Fruit fly (Drosophila melanogaster): ENCODE measurements around the gene CG12605.

Gene CG12605

DNA sequence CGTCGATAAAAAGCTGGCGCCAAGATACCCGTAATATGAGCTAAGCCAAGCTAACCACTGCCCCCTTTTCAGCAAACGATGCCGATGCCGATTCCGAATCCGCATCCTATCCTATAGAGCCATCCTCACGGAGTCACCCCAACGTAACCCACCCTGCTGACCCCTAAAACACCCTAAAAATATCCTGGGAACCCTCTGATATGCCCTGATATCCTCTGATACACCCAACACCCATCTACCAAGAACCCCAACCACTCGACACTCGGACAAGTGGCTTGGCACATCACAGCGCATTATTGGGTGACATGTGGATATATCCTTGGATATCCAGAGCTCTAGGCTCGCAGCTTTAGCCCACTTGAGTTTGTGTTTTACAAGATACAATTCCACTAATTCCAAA lies 36.9 kb upstream of the CG12605 start:
- TF ChIP-seq CG9705 (GFP tag; optimal IDR thresholded peaks at IDR 0.05) = no peak

DNA sequence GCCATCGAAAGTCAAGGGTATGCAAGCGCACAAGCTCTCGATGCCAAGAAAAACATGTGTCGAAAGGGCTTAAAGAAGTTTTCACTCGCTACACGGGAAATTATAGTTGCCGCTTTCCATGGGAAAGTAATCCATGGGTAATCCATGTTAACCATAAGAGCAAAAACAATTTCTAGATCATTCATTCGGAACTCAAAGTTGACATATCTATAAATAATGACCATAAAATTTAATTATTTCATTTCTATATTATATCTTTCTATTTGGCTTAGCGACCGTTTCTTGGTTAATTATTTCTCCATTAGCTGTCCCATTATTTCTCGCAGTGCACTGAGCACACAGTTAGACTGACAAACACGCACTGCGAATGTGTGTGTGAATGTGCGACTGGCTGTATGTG lies 36.1 kb upstream of the CG12605 start:
- no peak for TF ChIP-seq Hr83 (GFP tag; optimal IDR thresholded peaks at IDR 0.05; ENCODE audit: poor library complexity, severe bottlenecking)
- no peak for TF ChIP-seq tai (GFP tag; optimal IDR thresholded peaks at IDR 0.05)
- TF ChIP-seq Myc (optimal IDR thresholded peaks at IDR 0.05) = no peak
- no peak for TF ChIP-seq Rel (GFP tag; optimal IDR thresholded peaks at IDR 0.05)
- TF ChIP-seq Rel (tag; optimal IDR thresholded peaks at IDR 0.05) = no peak
- TF ChIP-seq CG9705 (GFP tag; optimal IDR thresholded peaks at IDR 0.05) = no peak

DNA sequence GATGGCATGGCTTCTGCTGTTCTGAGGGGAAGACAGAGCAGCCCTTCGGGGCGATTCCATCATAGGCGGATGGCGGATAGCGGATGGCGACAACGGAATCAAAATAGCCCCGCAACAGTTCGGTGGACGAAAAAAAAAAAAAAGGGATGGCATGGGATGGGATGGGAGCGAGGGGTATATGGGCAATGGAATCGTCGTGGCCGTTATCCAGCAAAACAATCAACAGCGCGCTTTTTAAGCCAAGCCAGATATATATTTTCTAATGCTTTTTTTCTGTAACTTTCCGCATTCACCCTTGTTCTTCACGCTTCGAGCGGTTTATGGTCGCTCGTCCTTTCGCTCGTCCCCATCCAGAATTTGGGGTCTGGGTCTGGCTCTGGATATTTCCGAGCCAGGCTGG lies 31.0 kb upstream of the CG12605 start:
- TF ChIP-seq N (GFP tag; optimal IDR thresholded peaks at IDR 0.05) (no peak), Dfd (GFP tag; optimal IDR thresholded peaks at IDR 0.05) (no peak), Hr78 (GFP tag; optimal IDR thresholded peaks at IDR 0.05) (no peak), dmrt93B (GFP tag; optimal IDR thresholded peaks at IDR 0.05) (no peak), tai (GFP tag; optimal IDR thresholded peaks at IDR 0.05) (no peak), psq (GFP tag; optimal IDR thresholded peaks at IDR 0.05) (no peak), fru (GFP tag; optimal IDR thresholded peaks at IDR 0.05) (no peak), Dif (GFP tag; optimal IDR thresholded peaks at IDR 0.05; ENCODE audit: partially characterized antibody) (no peak), Vsx2 (GFP tag; optimal IDR thresholded peaks at IDR 0.05; ENCODE audit: partially characterized antibody) (no peak), jim (GFP tag; optimal IDR thresholded peaks at IDR 0.05) (no peak), ey (GFP tag; optimal IDR thresholded peaks at IDR 0.05) (no peak), pan (optimal IDR thresholded peaks at IDR 0.05) (no peak), br (GFP tag; optimal IDR thresholded peaks at IDR 0.05) (no peak), foxo (GFP tag; optimal IDR thresholded peaks at IDR 0.05) (no peak), dsf (GFP tag; optimal IDR thresholded peaks at IDR 0.05; ENCODE audit: borderline replicate concordance) (no peak), usp (GFP tag; optimal IDR thresholded peaks at IDR 0.05) (no peak), Hnf4 (GFP tag; optimal IDR thresholded peaks at IDR 0.05) (no peak), Hr83 (GFP tag; optimal IDR thresholded peaks at IDR 0.05; ENCODE audit: poor library complexity, severe bottlenecking) (no peak)

DNA sequence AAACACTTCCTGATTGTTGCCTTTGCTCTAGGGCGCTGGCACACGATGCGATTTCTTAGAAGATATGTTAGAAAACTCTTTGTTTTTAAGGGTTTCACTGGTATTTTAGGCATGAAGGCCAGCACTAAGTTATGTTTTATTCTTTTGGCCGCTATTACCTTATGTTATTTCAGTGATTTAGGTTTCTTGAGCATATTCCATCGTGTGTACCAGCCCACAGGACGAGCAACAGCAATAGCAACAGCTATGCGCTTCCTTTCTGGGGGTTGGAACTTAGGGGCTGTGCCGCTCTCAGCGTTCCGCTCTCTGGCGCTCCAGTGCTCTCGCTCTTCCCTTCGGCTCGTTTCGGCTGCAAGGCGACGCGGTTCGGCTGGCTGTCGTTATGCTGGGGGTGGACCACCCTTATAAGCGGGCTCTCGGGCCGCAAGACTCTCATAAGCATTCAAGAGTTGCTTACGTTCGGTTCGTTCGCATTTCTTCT lies 18.9 kb upstream of the CG12605 start, which contains the start of gene scrt:
scrt (plus strand) TSS at position 431 of the 481 bp plus-strand sequence.
- TF ChIP-seq fru (GFP tag; optimal IDR thresholded peaks at IDR 0.05) (no peak), Dfd (GFP tag; optimal IDR thresholded peaks at IDR 0.05) (no peak), sage (GFP tag; optimal IDR thresholded peaks at IDR 0.05) (no peak), Dif (GFP tag; optimal IDR thresholded peaks at IDR 0.05; ENCODE audit: partially characterized antibody) (peak; percentile 62), br (GFP tag; optimal IDR thresholded peaks at IDR 0.05) (no peak), OdsH (GFP tag; optimal IDR thresholded peaks at IDR 0.05) (no peak), lola (GFP tag; optimal IDR thresholded peaks at IDR 0.05) (no peak), Jra (GFP tag; optimal IDR thresholded peaks at IDR 0.05) (no peak), Hr78 (GFP tag; optimal IDR thresholded peaks at IDR 0.05) (no peak), Abd-B (GFP tag; optimal IDR thresholded peaks at IDR 0.05) (no peak), dl (GFP tag; optimal IDR thresholded peaks at IDR 0.05; ENCODE audit: insufficient read depth in 1 of 2, partially characterized antibody in 2 of 2) (peak in 1 of 2 experiments; percentile 33), Sp1 (GFP tag; optimal IDR thresholded peaks at IDR 0.05) (no peak), dmrt93B (GFP tag; optimal IDR thresholded peaks at IDR 0.05) (no peak), GATAd (GFP tag; optimal IDR thresholded peaks at IDR 0.05) (no peak), HLH106 (tag; optimal IDR thresholded peaks at IDR 0.05) (peak; percentile 15), CG32264 (GFP tag; optimal IDR thresholded peaks at IDR 0.05) (no peak), ey (GFP tag; optimal IDR thresholded peaks at IDR 0.05) (no peak), dsf (GFP tag; optimal IDR thresholded peaks at IDR 0.05; ENCODE audit: borderline replicate concordance) (no peak), foxo (GFP tag; optimal IDR thresholded peaks at IDR 0.05) (peak in 1 of 2 experiments; percentile 25), Rel (GFP tag; optimal IDR thresholded peaks at IDR 0.05) (no peak), Rel (tag; optimal IDR thresholded peaks at IDR 0.05) (no peak), usp (GFP tag; optimal IDR thresholded peaks at IDR 0.05) (no peak), woc (GFP tag; optimal IDR thresholded peaks at IDR 0.05) (peak; percentile 34), Myc (optimal IDR thresholded peaks at IDR 0.05) (no peak), tai (GFP tag; optimal IDR thresholded peaks at IDR 0.05) (no peak), psq (GFP tag; optimal IDR thresholded peaks at IDR 0.05) (no peak), CG9705 (GFP tag; optimal IDR thresholded peaks at IDR 0.05) (no peak), Hr83 (GFP tag; optimal IDR thresholded peaks at IDR 0.05; ENCODE audit: poor library complexity, severe bottlenecking) (no peak), Vsx2 (GFP tag; optimal IDR thresholded peaks at IDR 0.05; ENCODE audit: partially characterized antibody) (peak; percentile 66), h (GFP tag; optimal IDR thresholded peaks at IDR 0.05) (peak; percentile 4), Hnf4 (GFP tag; optimal IDR thresholded peaks at IDR 0.05) (no peak), pan (optimal IDR thresholded peaks at IDR 0.05) (no peak), jim (GFP tag; optimal IDR thresholded peaks at IDR 0.05) (no peak), Mio (GFP tag; optimal IDR thresholded peaks at IDR 0.05) (no peak), brk (GFP tag; optimal IDR thresholded peaks at IDR 0.05) (no peak), rgr (GFP tag; optimal IDR thresholded peaks at IDR 0.05) (no peak), sv (GFP tag; optimal IDR thresholded peaks at IDR 0.05) (peak; percentile 53), CrebA (GFP tag; optimal IDR thresholded peaks at IDR 0.05; ENCODE audit: borderline replicate concordance) (no peak), N (GFP tag; optimal IDR thresholded peaks at IDR 0.05) (no peak)
